Worm (Caenorhabditis elegans): Measurements from ENCODE around the gene ubxn-2.

DNA sequence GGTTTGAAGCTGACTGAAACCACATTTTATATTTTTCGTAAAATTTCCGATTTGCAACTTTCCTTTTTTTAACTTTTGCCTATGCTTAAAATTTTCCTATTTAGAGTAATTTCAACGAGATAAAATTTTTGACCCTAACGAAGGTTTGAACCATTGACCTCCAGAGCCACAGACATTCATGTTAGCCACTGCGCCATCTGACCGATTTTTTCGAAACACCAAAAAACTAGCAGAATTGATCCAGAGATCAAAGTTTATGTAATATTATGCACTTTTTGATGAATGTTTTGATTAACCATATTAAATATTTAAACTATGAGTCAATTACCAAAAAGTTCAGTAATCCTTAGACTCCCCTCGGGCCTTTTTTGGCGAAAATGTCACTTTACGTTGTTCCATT, 32.5 kb upstream of the ubxn-2 start:
- TF ChIP-seq dpl-1 (GFP tag; optimal IDR thresholded peaks at IDR 0.05) = no peak
- TF ChIP-seq ceh-82 (tag; optimal IDR thresholded peaks at IDR 0.05) = no peak
- no peak for TF ChIP-seq ztf-11 (tag; optimal IDR thresholded peaks at IDR 0.05)
- TF ChIP-seq nhr-76 (tag; optimal IDR thresholded peaks at IDR 0.05) = no peak
- no peak for TF ChIP-seq rnt-1 (tag; optimal IDR thresholded peaks at IDR 0.05)
- no peak for TF ChIP-seq Y116A8C.19 (tag; optimal IDR thresholded peaks at IDR 0.05; ENCODE audit: borderline replicate concordance)
- TF ChIP-seq grh-1 (GFP tag; IDR thresholded peaks at IDR 0.05) = no peak
- no peak for TF ChIP-seq hpl-2 (GFP tag; optimal IDR thresholded peaks at IDR 0.05)
- no peak for TF ChIP-seq skn-1 (tag; optimal IDR thresholded peaks at IDR 0.05)

Measured in whole organism, L1 larva.